Worm (Caenorhabditis elegans): ENCODE data around the gene C15F1.1.

- TF ChIP-seq K11D2.4 (GFP tag; IDR thresholded peaks at IDR 0.05) = no peak
- TF ChIP-seq unc-62 (GFP tag; optimal IDR thresholded peaks at IDR 0.05) = no peak
- TF ChIP-seq nfya-2 (GFP tag; IDR thresholded peaks at IDR 0.05) = no peak
- no peak for TF ChIP-seq unc-130 (GFP tag; optimal IDR thresholded peaks at IDR 0.05)
- TF ChIP-seq him-1 (tag; optimal IDR thresholded peaks at IDR 0.05) = no peak
- no peak for TF ChIP-seq snpc-4 (GFP tag; optimal IDR thresholded peaks at IDR 0.05)
- peak in 1 of 4 experiments; percentile 16 for TF ChIP-seq snpc-4 (tag; optimal IDR thresholded peaks at IDR 0.05)
- no peak for TF ChIP-seq B0019.2 (GFP tag; conservative IDR thresholded peaks at IDR 0.05)
- TF ChIP-seq ama-1 (optimal IDR thresholded peaks at IDR 0.05) = no peak
- no peak for TF ChIP-seq ama-1 (GFP tag; optimal IDR thresholded peaks at IDR 0.05)
- peak; percentile 40 for TF ChIP-seq ztf-18 (tag; optimal IDR thresholded peaks at IDR 0.05)
- no peak for TF ChIP-seq ztf-3 (GFP tag; optimal IDR thresholded peaks at IDR 0.05)
- no peak for TF ChIP-seq nhr-27 (tag; optimal IDR thresholded peaks at IDR 0.05)
- no peak for TF ChIP-seq K12H6.12 (tag; optimal IDR thresholded peaks at IDR 0.05)
- no peak for TF ChIP-seq B0261.1 (tag; optimal IDR thresholded peaks at IDR 0.05)
- TF ChIP-seq F57A8.1 (GFP tag; optimal IDR thresholded peaks at IDR 0.05) = no peak
Observed at ce11 chrII:7024897-7025852, 35.5 kb downstream of the C15F1.1 start, which contains the start of gene znf-598.

Data from whole organism, young adult.